Worm (Caenorhabditis elegans) whole organism, L2 larva: ENCODE results near the gene F26F12.4.
A peak's percentile ranks its signal among the peaks of the same experiment; 100 is the strongest.

Source experiments
- C34F6.9 ChIP-seq: fragments of 150-350 bp; optimal IDR thresholded peaks from 2 replicates; lab custom pipeline; 2014; ENCODE audit warnings: missing biosample characterization, missing genetic modification characterization
- F13H6.1 ChIP-seq: sonication (generic microtip); optimal IDR thresholded peaks from 2 replicates; lab custom pipeline; 2016; ENCODE audit warnings: missing genetic modification characterization, missing compliant biosample characterization
- R02D3.7 ChIP-seq: fragments of 150-350 bp; optimal IDR thresholded peaks from 2 replicates; lab custom pipeline; 2014; ENCODE audit warnings: missing biosample characterization, missing genetic modification characterization
- Y55F3AM.14 ChIP-seq: fragments of 200-800 bp; sonication (Bioruptor generic); optimal IDR thresholded peaks from 2 replicates; lab custom pipeline; 2018; ENCODE audit warnings: mild to moderate bottlenecking, missing genetic modification characterization, missing compliant biosample characterization
- aly-2 ChIP-seq: fragments of 150-350 bp; optimal IDR thresholded peaks from 2 replicates; lab custom pipeline; 2014; ENCODE audit warnings: missing biosample characterization, missing genetic modification characterization
- ama-1 ChIP-seq: fragments of 150-350 bp; optimal IDR thresholded peaks from 2 replicates; lab custom pipeline; 2018; ENCODE audit warnings: inconsistent platforms
- blmp-1 ChIP-seq: sonication (generic microtip); optimal IDR thresholded peaks from 2 replicates; lab custom pipeline; 2017; ENCODE audit warnings: missing genetic modification characterization, mild to moderate bottlenecking, missing compliant biosample characterization, antibody characterized with exemption, moderate library complexity; ENCODE audit not compliant: insufficient read depth
- ceh-16 ChIP-seq: fragments of 150-350 bp; optimal IDR thresholded peaks from 2 replicates; lab custom pipeline; 2014; ENCODE audit warnings: missing biosample characterization, missing genetic modification characterization
- ceh-82 ChIP-seq: fragments of 150-350 bp; optimal IDR thresholded peaks from 2 replicates; lab custom pipeline; 2014; ENCODE audit warnings: missing biosample characterization, missing genetic modification characterization
- crh-2 ChIP-seq: sonication (generic microtip); optimal IDR thresholded peaks from 2 replicates; lab custom pipeline; 2017; ENCODE audit warnings: missing biosample characterization, missing genetic modification characterization
- egl-27 ChIP-seq: sonication (generic microtip); optimal IDR thresholded peaks from 3 replicates; lab custom pipeline; 2017; ENCODE audit warnings: missing biosample characterization, missing genetic modification reagents, missing genetic modification characterization
- elt-1 ChIP-seq: fragments of 150-350 bp; optimal IDR thresholded peaks from 2 replicates; lab custom pipeline; 2014; ENCODE audit warnings: missing biosample characterization, missing genetic modification characterization
- fos-1 ChIP-seq: fragments of 150-350 bp; optimal IDR thresholded peaks from 2 replicates; lab custom pipeline; 2014; ENCODE audit warnings: missing biosample characterization, missing genetic modification characterization
- gmeb-1 ChIP-seq: fragments of 150-350 bp; optimal IDR thresholded peaks from 2 replicates; lab custom pipeline; 2014; ENCODE audit warnings: missing biosample characterization, missing genetic modification characterization
- lin-11 ChIP-seq: fragments of 150-350 bp; sonication (generic microtip); optimal IDR thresholded peaks from 2 replicates; lab custom pipeline; 2014; ENCODE audit warnings: missing biosample characterization, missing genetic modification characterization, inconsistent platforms, mixed read lengths
- lin-13 ChIP-seq: fragments of 150-350 bp; optimal IDR thresholded peaks from 2 replicates; lab custom pipeline; 2014; ENCODE audit warnings: missing biosample characterization, missing genetic modification reagents, missing genetic modification characterization
- lsy-2 ChIP-seq, 2 experiments: fragments of 150-350 bp in 1 of 2; sonication (generic microtip) in 1 of 2; optimal IDR thresholded peaks; 2 replicates each; lab custom pipeline; 2014 to 2017; ENCODE audit warnings: missing biosample characterization in 2 of 2, missing genetic modification characterization in 2 of 2
- mab-5 ChIP-seq: fragments of 150-350 bp; optimal IDR thresholded peaks from 2 replicates; lab custom pipeline; 2014; ENCODE audit warnings: missing biosample characterization, missing genetic modification characterization
- mbf-1 ChIP-seq: sonication (generic microtip); optimal IDR thresholded peaks from 2 replicates; lab custom pipeline; 2017; ENCODE audit warnings: missing biosample characterization, missing genetic modification characterization
- nhr-12 ChIP-seq: fragments of 150-350 bp; optimal IDR thresholded peaks from 2 replicates; lab custom pipeline; 2014; ENCODE audit warnings: missing biosample characterization, missing genetic modification characterization
- nhr-129 ChIP-seq: fragments of 150-350 bp; optimal IDR thresholded peaks from 2 replicates; lab custom pipeline; 2014; ENCODE audit warnings: missing biosample characterization, missing genetic modification characterization
- nhr-21 ChIP-seq: fragments of 150-350 bp; optimal IDR thresholded peaks from 2 replicates; lab custom pipeline; 2014; ENCODE audit warnings: missing biosample characterization, missing genetic modification characterization
- nhr-237 ChIP-seq: fragments of 150-350 bp; optimal IDR thresholded peaks from 2 replicates; lab custom pipeline; 2014; ENCODE audit warnings: missing biosample characterization, missing genetic modification characterization
- nhr-25 ChIP-seq: fragments of 150-350 bp; sonication (generic microtip); optimal IDR thresholded peaks from 3 replicates; lab custom pipeline; 2014; ENCODE audit warnings: missing biosample characterization, missing genetic modification characterization
- nhr-6 ChIP-seq: fragments of 150-350 bp; optimal IDR thresholded peaks from 2 replicates; lab custom pipeline; 2014; ENCODE audit warnings: missing biosample characterization, missing genetic modification characterization
- nhr-77 ChIP-seq: fragments of 150-350 bp; optimal IDR thresholded peaks from 2 replicates; lab custom pipeline; 2014; ENCODE audit warnings: missing biosample characterization, missing genetic modification characterization
- peb-1 ChIP-seq: fragments of 150-350 bp; optimal IDR thresholded peaks from 2 replicates; lab custom pipeline; 2014; ENCODE audit warnings: missing biosample characterization, missing genetic modification characterization
- sem-4 ChIP-seq: fragments of 150-350 bp; optimal IDR thresholded peaks from 2 replicates; lab custom pipeline; 2014; ENCODE audit warnings: missing biosample characterization, missing genetic modification reagents, missing genetic modification characterization
- sma-3 ChIP-seq: sonication (generic microtip); optimal IDR thresholded peaks from 2 replicates; lab custom pipeline; 2016; ENCODE audit warnings: missing genetic modification reagents, missing genetic modification characterization, missing compliant biosample characterization
- sma-9 ChIP-seq, 2 experiments: fragments of 150-350 bp in 1 of 2; sonication (generic microtip) in 1 of 2; optimal IDR thresholded peaks; 2 replicates each; lab custom pipeline; 2014 to 2016; ENCODE audit warnings: missing genetic modification characterization in 2 of 2, mild to moderate bottlenecking in 1 of 2, missing biosample characterization in 1 of 2, missing compliant biosample characterization in 1 of 2, missing genetic modification reagents in 1 of 2, moderate library complexity in 1 of 2
- snpc-4 ChIP-seq: fragments of 150-350 bp; optimal IDR thresholded peaks from 2 replicates; lab custom pipeline; 2014; ENCODE audit warnings: missing biosample characterization, missing genetic modification characterization
- unc-39 ChIP-seq: fragments of 150-350 bp; optimal IDR thresholded peaks from 2 replicates; lab custom pipeline; 2014; ENCODE audit warnings: missing biosample characterization, missing genetic modification characterization
- unc-55 ChIP-seq: fragments of 150-350 bp; sonication (generic microtip); optimal IDR thresholded peaks from 3 replicates; lab custom pipeline; 2014; ENCODE audit warnings: missing biosample characterization, missing genetic modification reagents, missing genetic modification characterization
- unc-62 ChIP-seq: fragments of 150-350 bp; optimal IDR thresholded peaks from 2 replicates; lab custom pipeline; 2014; ENCODE audit warnings: missing biosample characterization, missing genetic modification reagents, missing genetic modification characterization
- zag-1 ChIP-seq: fragments of 150-350 bp; optimal IDR thresholded peaks from 2 replicates; lab custom pipeline; 2014; ENCODE audit warnings: missing biosample characterization, missing genetic modification characterization
- ztf-1 ChIP-seq: fragments of 200-800 bp; sonication (Bioruptor generic); conservative IDR thresholded peaks from 2 replicates; pipeline ENCODE4 v1.3.6; 2022; ENCODE audit warnings: missing genetic modification characterization, missing compliant biosample characterization
- ztf-11 ChIP-seq: sonication (generic microtip); optimal IDR thresholded peaks from 2 replicates; lab custom pipeline; 2017; ENCODE audit warnings: missing biosample characterization, missing genetic modification characterization
- ztf-4 ChIP-seq: fragments of 150-350 bp; optimal IDR thresholded peaks from 2 replicates; lab custom pipeline; 2014; ENCODE audit warnings: missing biosample characterization, missing genetic modification characterization

F26F12.4 gene

ce11 chrV:5869227-5869626 lies at the start of gene F26F12.4:
Gene F26F12.4, minus strand, starts transcription at chrV:5869327.
- TF ChIP-seq zag-1 (tag; lab: Kevin White, UChicago) (no peak), nhr-77 (tag; lab: Kevin White, UChicago) (no peak), aly-2 (tag; lab: Kevin White, UChicago) (no peak), nhr-25 (tag; lab: Kevin White, UChicago) (no peak), Y55F3AM.14 (GFP tag; lab: Kevin White, UChicago) (no peak), ama-1 (no peak), unc-62 (no peak), nhr-237 (no peak), lsy-2 (tag; optimal IDR thresholded peaks at IDR 0.05; lab: Kevin White, UChicago) (no peak)

ce11 chrV:5917707-5918106 lies 48.6 kb upstream of the F26F12.4 start, which contains the start of gene lrpr-1:
Gene lrpr-1, minus strand, starts transcription at chrV:5917891.
- TF ChIP-seq C34F6.9 (tag; lab: Kevin White, UChicago) = peak; percentile 82
- no peak for TF ChIP-seq fos-1 (tag; lab: Kevin White, UChicago)
- TF ChIP-seq lin-13 (GFP tag; lab: Kevin White, UChicago) = peak; percentile 75
- TF ChIP-seq unc-62 = no peak
- no peak for TF ChIP-seq nhr-12 (tag; lab: Kevin White, UChicago)
- peak; percentile 86 for TF ChIP-seq unc-55
- no peak for TF ChIP-seq ztf-4 (tag; lab: Kevin White, UChicago)
- TF ChIP-seq lsy-2 (tag; optimal IDR thresholded peaks at IDR 0.05; lab: Kevin White, UChicago) = peak; percentile 75 to 91
- peak; percentile 50 for TF ChIP-seq R02D3.7 (tag; lab: Kevin White, UChicago)
- no peak for TF ChIP-seq nhr-237
- peak; percentile 53 for TF ChIP-seq egl-27 (tag; lab: Kevin White, UChicago)
- peak; percentile 60 for TF ChIP-seq mab-5
- TF ChIP-seq nhr-77 (tag; lab: Kevin White, UChicago) = no peak
- no peak for TF ChIP-seq ama-1
- TF ChIP-seq nhr-6 = peak; percentile 69
- TF ChIP-seq mbf-1 (tag; lab: Kevin White, UChicago) = no peak
- TF ChIP-seq Y55F3AM.14 (GFP tag; lab: Kevin White, UChicago) = peak; percentile 14
- peak; percentile 93 for TF ChIP-seq sma-9 (GFP tag; optimal IDR thresholded peaks at IDR 0.05; lab: Kevin White, UChicago)
- TF ChIP-seq sma-9 (tag; optimal IDR thresholded peaks at IDR 0.05; lab: Kevin White, UChicago) = no peak
- TF ChIP-seq blmp-1 (tag; lab: Kevin White, UChicago) = peak; percentile 14
- TF ChIP-seq crh-2 (tag; lab: Kevin White, UChicago) = peak; percentile 74
- no peak for TF ChIP-seq F13H6.1 (tag; lab: Kevin White, UChicago)
- TF ChIP-seq sma-3 (GFP tag; lab: Kevin White, UChicago) = peak; percentile 88
- TF ChIP-seq ceh-82 = peak; percentile 11
- TF ChIP-seq nhr-21 = peak; percentile 62
- TF ChIP-seq ztf-1 (GFP tag; lab: Robert Waterston, UW) = peak; percentile 94; the same call in 1 of the 2 replicates
- TF ChIP-seq sem-4 (tag; lab: Kevin White, UChicago) = peak; percentile 36
- TF ChIP-seq snpc-4 = peak; percentile 41
- peak; percentile 99 for TF ChIP-seq gmeb-1 (tag; lab: Kevin White, UChicago)
- peak; percentile 14 for TF ChIP-seq lin-11
- TF ChIP-seq, all 48 proteins: peak for 20

- TF ChIP-seq unc-55 (no peak), R02D3.7 (tag; lab: Kevin White, UChicago) (no peak), ztf-11 (tag; lab: Kevin White, UChicago) (no peak), nhr-12 (tag; lab: Kevin White, UChicago) (no peak), gmeb-1 (tag; lab: Kevin White, UChicago) (no peak), ztf-1 (GFP tag; lab: Robert Waterston, UW) (no peak), C34F6.9 (tag; lab: Kevin White, UChicago) (no peak), zag-1 (tag; lab: Kevin White, UChicago) (no peak), ceh-16 (tag; lab: Kevin White, UChicago) (no peak), sma-9 (GFP tag; optimal IDR thresholded peaks at IDR 0.05; lab: Kevin White, UChicago) (no peak), sma-9 (tag; optimal IDR thresholded peaks at IDR 0.05; lab: Kevin White, UChicago) (no peak), F13H6.1 (tag; lab: Kevin White, UChicago) (no peak), peb-1 (no peak), unc-39 (no peak), aly-2 (tag; lab: Kevin White, UChicago) (no peak)
These were observed 47.7 kb upstream of the F26F12.4 start for ce11 chrV:5916862-5917261.

- TF ChIP-seq nhr-77 (tag; lab: Kevin White, UChicago) (no peak), elt-1 (tag; lab: Kevin White, UChicago) (no peak), F13H6.1 (tag; lab: Kevin White, UChicago) (no peak), nhr-129 (tag; lab: Kevin White, UChicago) (no peak), sma-3 (GFP tag; lab: Kevin White, UChicago) (no peak)
- TF ChIP-seq, all 48 proteins: peak for 0
These were observed 43.3 kb upstream of the F26F12.4 start, which contains the start of gene C04E6.13 for ce11 chrV:5912426-5912825. Gene C04E6.13, plus strand, starts transcription at chrV:5912726.
